Worm (Caenorhabditis elegans) whole organism, young adult: ENCODE results near the gene gpx-7.

Experiments used
- C06A6.2 ChIP-seq: fragments of 200-800 bp; sonication (Bioruptor generic); conservative IDR thresholded peaks from 2 replicates; pipeline ENCODE4 v1.3.6; 2022; ENCODE audit warnings: missing genetic modification characterization, missing compliant biosample characterization
- F22D6.2 ChIP-seq: sonication (generic microtip); optimal IDR thresholded peaks from 2 replicates; lab custom pipeline; 2016; ENCODE audit warnings: mild to moderate bottlenecking, missing genetic modification characterization, missing compliant biosample characterization
- F33H1.4 ChIP-seq: fragments of 200-800 bp; sonication (Bioruptor generic); IDR thresholded peaks from 2 replicates; pipeline ENCODE4 v1.3.6; 2022; ENCODE audit warnings: missing genetic modification reagents, missing genetic modification characterization, missing compliant biosample characterization
- F49E8.2 ChIP-seq: sonication (generic microtip); optimal IDR thresholded peaks from 3 replicates; lab custom pipeline; 2017; ENCODE audit warnings: missing genetic modification characterization, mild to moderate bottlenecking, missing compliant biosample characterization, antibody characterized with exemption, moderate library complexity; ENCODE audit not compliant: insufficient read depth
- F52B5.7 ChIP-seq: sonication (generic microtip); optimal IDR thresholded peaks from 2 replicates; lab custom pipeline; 2016; ENCODE audit warnings: mild to moderate bottlenecking, missing genetic modification characterization, missing compliant biosample characterization
- F55B11.4 ChIP-seq: sonication (generic microtip); optimal IDR thresholded peaks from 2 replicates; lab custom pipeline; 2016; ENCODE audit warnings: missing compliant biosample characterization, missing genetic modification characterization, borderline replicate concordance; ENCODE audit not compliant: insufficient read depth
- F57C9.4 ChIP-seq: sonication (generic microtip); optimal IDR thresholded peaks from 2 replicates; lab custom pipeline; 2017; ENCODE audit warnings: mild to moderate bottlenecking, missing genetic modification characterization, missing compliant biosample characterization
- T07F8.4 ChIP-seq: sonication (generic microtip); optimal IDR thresholded peaks from 2 replicates; lab custom pipeline; 2016; ENCODE audit warnings: mild to moderate bottlenecking, missing genetic modification characterization, moderate library complexity, missing compliant biosample characterization
- Y53F4B.3 ChIP-seq: fragments of 200-800 bp; sonication (Bioruptor generic); IDR thresholded peaks from 2 replicates; pipeline ENCODE4 v1.3.6; 2022; ENCODE audit warnings: missing genetic modification reagents, missing genetic modification characterization, missing compliant biosample characterization
- Y53G8AR.9 ChIP-seq: fragments of 200-800 bp; sonication (Bioruptor generic); conservative IDR thresholded peaks from 2 replicates; pipeline ENCODE4 v1.3.6; 2022; ENCODE audit warnings: missing genetic modification reagents, missing genetic modification characterization, missing compliant biosample characterization
- Y67H2A.10 ChIP-seq: fragments of 200-800 bp; sonication (Bioruptor generic); conservative IDR thresholded peaks from 2 replicates; pipeline ENCODE4 v1.3.6; 2022; ENCODE audit warnings: missing genetic modification reagents, missing genetic modification characterization, missing compliant biosample characterization
- Y79H2A.3 ChIP-seq: fragments of 200-800 bp; sonication (Bioruptor generic); conservative IDR thresholded peaks from 2 replicates; pipeline ENCODE4 v1.3.6; 2022; ENCODE audit warnings: missing genetic modification reagents, missing genetic modification characterization, missing compliant biosample characterization
- ZK185.1 ChIP-seq: sonication (generic microtip); optimal IDR thresholded peaks from 2 replicates; lab custom pipeline; 2016; ENCODE audit warnings: mild to moderate bottlenecking, missing genetic modification characterization, missing compliant biosample characterization; ENCODE audit not compliant: poor library complexity, severe bottlenecking
- athp-1 ChIP-seq: sonication (generic microtip); optimal IDR thresholded peaks from 2 replicates; lab custom pipeline; 2017; ENCODE audit warnings: mild to moderate bottlenecking, missing genetic modification characterization, missing compliant biosample characterization
- attf-3 ChIP-seq: fragments of 200-800 bp; sonication (Bioruptor generic); conservative IDR thresholded peaks from 2 replicates; pipeline ENCODE4 v1.3.6; 2022; ENCODE audit warnings: missing genetic modification reagents, missing genetic modification characterization, missing compliant biosample characterization
- attf-5 ChIP-seq: fragments of 200-800 bp; sonication (Bioruptor generic); optimal IDR thresholded peaks from 2 replicates; lab custom pipeline; 2018; ENCODE audit warnings: mild to moderate bottlenecking, missing genetic modification characterization, missing compliant biosample characterization
- attf-6 ChIP-seq: fragments of 200-800 bp; sonication (Bioruptor generic); IDR thresholded peaks from 2 replicates; pipeline ENCODE4 v1.3.6; 2022; ENCODE audit warnings: missing genetic modification reagents, missing genetic modification characterization, missing compliant biosample characterization
- ceh-100 ChIP-seq: fragments of 200-800 bp; sonication (Bioruptor generic); IDR thresholded peaks from 2 replicates; pipeline ENCODE4 v1.3.6; 2022; ENCODE audit warnings: missing genetic modification reagents, missing genetic modification characterization, missing compliant biosample characterization
- ceh-27 ChIP-seq: fragments of 200-800 bp; sonication (Bioruptor generic); optimal IDR thresholded peaks from 2 replicates; lab custom pipeline; 2018; ENCODE audit warnings: mild to moderate bottlenecking, missing genetic modification characterization, moderate library complexity, missing compliant biosample characterization
- die-1 ChIP-seq: sonication (generic microtip); optimal IDR thresholded peaks from 2 replicates; lab custom pipeline; 2016; ENCODE audit warnings: missing genotype, mild to moderate bottlenecking, missing genetic modification characterization, missing compliant biosample characterization
- dpff-1 ChIP-seq: sonication (generic microtip); optimal IDR thresholded peaks from 2 replicates; lab custom pipeline; 2017; ENCODE audit warnings: mild to moderate bottlenecking, missing genetic modification characterization, missing compliant biosample characterization
- dpl-1 ChIP-seq: fragments of 150-350 bp; optimal IDR thresholded peaks from 2 replicates; lab custom pipeline; 2014; ENCODE audit warnings: missing biosample characterization, missing genetic modification reagents, missing genetic modification characterization
- ets-4 ChIP-seq: fragments of 200-800 bp; sonication (Bioruptor generic); optimal IDR thresholded peaks from 2 replicates; lab custom pipeline; 2018; ENCODE audit warnings: mild to moderate bottlenecking, missing genetic modification characterization, missing compliant biosample characterization
- hmg-1.2 ChIP-seq: fragments of 200-800 bp; sonication (Bioruptor generic); IDR thresholded peaks from 2 replicates; pipeline ENCODE4 v1.3.6; 2022; ENCODE audit warnings: missing genetic modification reagents, missing genetic modification characterization, missing compliant biosample characterization
- hmg-20 ChIP-seq: fragments of 200-800 bp; sonication (Bioruptor generic); IDR thresholded peaks from 2 replicates; pipeline ENCODE4 v1.3.6; 2022; ENCODE audit warnings: missing genetic modification reagents, missing genetic modification characterization, missing compliant biosample characterization
- hrde-1 ChIP-seq: sonication (generic microtip); optimal IDR thresholded peaks from 2 replicates; lab custom pipeline; 2016; ENCODE audit warnings: missing genetic modification characterization, mild to moderate bottlenecking, missing compliant biosample characterization, moderate library complexity, missing genotype, missing genetic modification reagents, borderline replicate concordance
- hsf-1 ChIP-seq: fragments of 200-800 bp; sonication (Bioruptor generic); IDR thresholded peaks from 2 replicates; pipeline ENCODE4 v1.3.6; 2022; ENCODE audit warnings: missing genetic modification reagents, missing genetic modification characterization, missing compliant biosample characterization
- lag-1 ChIP-seq: fragments of 200-800 bp; sonication (Bioruptor generic); IDR thresholded peaks from 2 replicates; pipeline ENCODE4 v1.3.6; 2022; ENCODE audit warnings: missing genetic modification reagents, missing genetic modification characterization, missing compliant biosample characterization
- let-526 ChIP-seq: fragments of 200-800 bp; sonication (Bioruptor generic); IDR thresholded peaks from 2 replicates; pipeline ENCODE4 v1.3.6; 2022; ENCODE audit warnings: missing genetic modification reagents, missing genetic modification characterization, missing compliant biosample characterization
- let-607 ChIP-seq, 2 experiments: fragments of 200-800 bp in 1 of 2; sonication (Bioruptor generic) in 1 of 2; sonication (generic microtip) in 1 of 2; optimal IDR thresholded peaks; 2 replicates each; lab custom pipeline; 2016 to 2018; ENCODE audit warnings: mild to moderate bottlenecking in 2 of 2, missing compliant biosample characterization in 2 of 2, missing genetic modification characterization in 2 of 2, moderate library complexity in 2 of 2, missing genotype in 1 of 2
- lin-26 ChIP-seq: fragments of 200-800 bp; sonication (Bioruptor generic); IDR thresholded peaks from 2 replicates; pipeline ENCODE4 v1.3.6; 2022; ENCODE audit warnings: missing genetic modification reagents, missing genetic modification characterization, missing compliant biosample characterization
- lir-1 ChIP-seq: fragments of 200-800 bp; sonication (Bioruptor generic); conservative IDR thresholded peaks from 2 replicates; pipeline ENCODE4 v1.3.6; 2022; ENCODE audit warnings: missing genetic modification reagents, missing genetic modification characterization, missing compliant biosample characterization
- madf-10 ChIP-seq: sonication (generic microtip); optimal IDR thresholded peaks from 2 replicates; lab custom pipeline; 2016; ENCODE audit warnings: mild to moderate bottlenecking, missing genetic modification characterization, missing compliant biosample characterization
- mel-28 ChIP-seq: sonication (generic microtip); optimal IDR thresholded peaks from 2 replicates; lab custom pipeline; 2016; ENCODE audit warnings: borderline replicate concordance, mild to moderate bottlenecking, missing genetic modification characterization, missing compliant biosample characterization
- nfya-2 ChIP-seq: fragments of 200-800 bp; sonication (Bioruptor generic); IDR thresholded peaks from 2 replicates; pipeline ENCODE4 v1.3.6; 2022; ENCODE audit warnings: missing genetic modification reagents, missing genetic modification characterization, missing compliant biosample characterization
- nhr-120 ChIP-seq: fragments of 200-800 bp; sonication (Bioruptor generic); IDR thresholded peaks from 2 replicates; pipeline ENCODE4 v1.3.6; 2022; ENCODE audit warnings: missing genetic modification characterization, missing compliant biosample characterization
- nhr-27 ChIP-seq: fragments of 200-800 bp; sonication (Bioruptor generic); optimal IDR thresholded peaks from 2 replicates; lab custom pipeline; 2018; ENCODE audit warnings: mild to moderate bottlenecking, missing genetic modification characterization, moderate library complexity, missing compliant biosample characterization
- nhr-80 ChIP-seq: sonication (generic microtip); optimal IDR thresholded peaks from 2 replicates; lab custom pipeline; 2016; ENCODE audit warnings: missing genetic modification characterization, missing compliant biosample characterization
- nhr-90 ChIP-seq: sonication (generic microtip); optimal IDR thresholded peaks from 2 replicates; lab custom pipeline; 2016; ENCODE audit warnings: missing genotype, mild to moderate bottlenecking, missing genetic modification characterization, missing compliant biosample characterization
- rec-8 ChIP-seq, 2 experiments: sonication (generic microtip); optimal IDR thresholded peaks; 2 replicates each; lab custom pipeline; 2016; ENCODE audit warnings: mild to moderate bottlenecking in 2 of 2, missing genetic modification characterization in 2 of 2, missing genetic modification reagents in 2 of 2, missing genotype in 2 of 2, missing biosample characterization in 1 of 2, missing compliant biosample characterization in 1 of 2, moderate library complexity in 1 of 2
- snpc-1.3 ChIP-seq: sonication (generic microtip); optimal IDR thresholded peaks from 2 replicates; lab custom pipeline; 2017; ENCODE audit warnings: missing genetic modification characterization, mild to moderate bottlenecking, missing compliant biosample characterization, antibody characterized with exemption, moderate library complexity, missing genotype, missing genetic modification reagents; ENCODE audit not compliant: insufficient read depth
- tlf-1 ChIP-seq: fragments of 200-800 bp; sonication (Bioruptor generic); optimal IDR thresholded peaks from 2 replicates; lab custom pipeline; 2018; ENCODE audit warnings: mild to moderate bottlenecking, missing genetic modification characterization, missing compliant biosample characterization
- xnd-1 ChIP-seq: sonication (generic microtip); optimal IDR thresholded peaks from 2 replicates; lab custom pipeline; 2016; ENCODE audit warnings: missing genotype, missing genetic modification reagents, missing genetic modification characterization, missing compliant biosample characterization
- zim-3 ChIP-seq: sonication (generic microtip); optimal IDR thresholded peaks from 2 replicates; lab custom pipeline; 2017; ENCODE audit warnings: mild to moderate bottlenecking, missing genetic modification characterization, moderate library complexity, missing compliant biosample characterization
- ztf-25 ChIP-seq: fragments of 200-800 bp; sonication (Bioruptor generic); IDR thresholded peaks from 2 replicates; pipeline ENCODE4 v1.3.6; 2022; ENCODE audit warnings: missing genetic modification reagents, missing genetic modification characterization, missing compliant biosample characterization
- ztf-26 ChIP-seq: sonication (generic microtip); optimal IDR thresholded peaks from 2 replicates; lab custom pipeline; 2017; ENCODE audit warnings: missing genetic modification characterization, missing compliant biosample characterization

Gene gpx-7

DNA sequence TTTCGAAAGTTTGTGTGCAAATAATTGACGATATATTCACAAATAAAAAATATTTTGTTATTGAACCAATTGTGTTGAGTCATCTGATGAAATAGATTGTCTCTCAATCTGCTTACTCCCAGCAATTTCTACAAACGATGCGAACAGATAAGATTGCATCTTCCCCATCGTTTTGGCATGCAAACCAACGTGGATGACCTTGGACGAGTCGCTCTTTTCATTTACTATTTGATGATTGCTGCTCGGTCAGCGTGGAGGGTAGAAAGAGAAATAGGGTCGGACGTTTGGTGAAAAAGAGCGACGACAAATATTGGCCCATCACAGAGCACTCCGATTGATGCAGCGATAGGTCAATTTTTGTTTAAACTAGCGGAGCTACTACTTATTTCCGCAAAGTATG, 26.1 kb upstream of the gpx-7 start:
- TF ChIP-seq attf-5 (GFP tag; lab: Kevin White, UChicago) (peak; percentile 20), attf-3 (no peak), attf-6 (GFP tag; lab: Robert Waterston, UW) (no peak), ets-4 (GFP tag; lab: Kevin White, UChicago) (no peak), nhr-27 (tag; lab: Kevin White, UChicago) (no peak), ZK185.1 (peak; percentile 7), xnd-1 (tag; lab: Kevin White, UChicago) (no peak), F49E8.2 (tag; lab: Kevin White, UChicago) (no peak), hmg-1.2 (GFP tag; lab: Robert Waterston, UW) (peak; percentile 5; the same call in 1 of the 2 replicates), lir-1 (GFP tag; lab: Robert Waterston, UW) (no peak), C06A6.2 (0 out of 2 replicates have a peak, but pooled peaks have one; percentile 20), let-526 (GFP tag; lab: Robert Waterston, UW) (no peak), nhr-80 (tag; lab: Kevin White, UChicago) (peak; percentile 42)

DNA sequence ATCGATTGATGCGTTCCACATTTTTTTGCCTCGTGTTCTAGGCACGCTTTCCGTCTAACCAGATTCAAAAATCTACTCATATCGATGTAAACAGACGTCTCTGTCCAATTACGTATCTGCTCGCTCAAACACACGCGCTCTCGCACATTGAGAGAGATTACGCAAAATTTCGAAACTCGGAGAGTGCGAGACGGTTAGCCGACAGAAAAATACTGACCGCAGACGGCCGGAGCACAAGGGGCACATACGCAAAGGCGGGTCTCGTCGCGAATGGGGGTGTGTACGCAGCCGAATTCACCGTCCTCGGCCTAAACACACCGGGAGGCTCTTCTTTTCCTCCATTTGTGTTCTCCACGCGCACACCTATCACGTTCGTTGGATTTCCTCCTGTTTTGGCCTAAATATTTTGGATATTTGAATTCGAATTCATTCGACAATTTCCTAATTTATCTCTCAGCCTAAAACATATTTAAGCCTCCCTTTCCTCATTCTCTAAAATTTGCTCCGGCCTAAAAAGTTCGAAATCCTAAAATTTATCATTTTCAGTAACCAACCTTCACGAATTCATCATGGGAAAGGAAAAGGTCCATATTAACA, 23.6 kb upstream of the gpx-7 start, which contains the start of gene eef-1A.2:
TSS of gene eef-1A.2 (plus strand) at position 547 of the 597 bp plus-strand sequence.
- TF ChIP-seq hsf-1 (no peak), let-607 (tag; optimal IDR thresholded peaks at IDR 0.05; lab: Kevin White, UChicago) (peak; percentile 66 to 84), ztf-25 (GFP tag; lab: Robert Waterston, UW) (no peak), tlf-1 (GFP tag; lab: Kevin White, UChicago) (peak; percentile 82), madf-10 (tag; lab: Kevin White, UChicago) (peak; percentile 66), Y67H2A.10 (GFP tag; lab: Robert Waterston, UW) (peak; percentile 80), nfya-2 (GFP tag; lab: Robert Waterston, UW) (no peak), die-1 (peak; percentile 58), mel-28 (tag; lab: Kevin White, UChicago) (no peak), nhr-90 (tag; lab: Kevin White, UChicago) (peak; percentile 73), F55B11.4 (tag; lab: Kevin White, UChicago) (no peak), Y79H2A.3 (GFP tag; lab: Robert Waterston, UW) (0 out of 2 replicates have a peak, but pooled peaks have one; percentile 47), ceh-100 (GFP tag; lab: Robert Waterston, UW) (no peak), zim-3 (tag; lab: Kevin White, UChicago) (no peak), rec-8 (tag; optimal IDR thresholded peaks at IDR 0.05; lab: Kevin White, UChicago) (no peak), Y53G8AR.9 (peak; percentile 67; the same call in 1 of the 2 replicates), let-526 (GFP tag; lab: Robert Waterston, UW) (peak; percentile 85), hrde-1 (tag; lab: Kevin White, UChicago) (no peak), F22D6.2 (tag; lab: Kevin White, UChicago) (peak; percentile 18), Y53F4B.3 (GFP tag; lab: Robert Waterston, UW) (no peak), dpff-1 (tag; lab: Kevin White, UChicago) (no peak), athp-1 (tag; lab: Kevin White, UChicago) (peak; percentile 82), lin-26 (GFP tag; lab: Robert Waterston, UW) (peak; percentile 90), F52B5.7 (tag; lab: Kevin White, UChicago) (peak; percentile 64), ztf-26 (tag; lab: Kevin White, UChicago) (peak; percentile 92), xnd-1 (tag; lab: Kevin White, UChicago) (no peak), F33H1.4 (GFP tag; lab: Robert Waterston, UW) (peak; percentile 78), F57C9.4 (tag; lab: Kevin White, UChicago) (no peak), ceh-27 (GFP tag; lab: Kevin White, UChicago) (peak; percentile 93), T07F8.4 (tag; lab: Kevin White, UChicago) (no peak), dpl-1 (GFP tag; lab: Kevin White, UChicago) (no peak), hmg-20 (GFP tag; lab: Robert Waterston, UW) (no peak), snpc-1.3 (no peak), nhr-120 (GFP tag; lab: Robert Waterston, UW) (no peak), lag-1 (GFP tag; lab: Robert Waterston, UW) (no peak)
